Worm (Caenorhabditis elegans): Measurements from ENCODE around the gene ador-1.

ador-1 gene

ce11 chrII:12502784-12503183 lies at the start of gene ador-1:
ador-1 (minus strand) TSS chrII:12502884.
- TF ChIP-seq tag-97 (GFP tag; IDR thresholded peaks at IDR 0.05) = no peak
- TF ChIP-seq pha-4 (GFP tag; IDR thresholded peaks at IDR 0.05) = no peak
- no peak for TF ChIP-seq pha-4 (tag; optimal IDR thresholded peaks at IDR 0.05)
- no peak for TF ChIP-seq gei-8 (GFP tag; optimal IDR thresholded peaks at IDR 0.05)
- no peak for TF ChIP-seq nhr-76 (tag; optimal IDR thresholded peaks at IDR 0.05)
- no peak for TF ChIP-seq ceh-62 (tag; optimal IDR thresholded peaks at IDR 0.05)
- TF ChIP-seq dmd-6 (GFP tag; IDR thresholded peaks at IDR 0.05) = no peak
- TF ChIP-seq ctbp-1 (GFP tag; IDR thresholded peaks at IDR 0.05) = no peak
- no peak for TF ChIP-seq tra-1 (GFP tag; IDR thresholded peaks at IDR 0.05)
- TF ChIP-seq ZK337.2 (GFP tag; IDR thresholded peaks at IDR 0.05) = no peak
- no peak for TF ChIP-seq ces-1 (GFP tag; optimal IDR thresholded peaks at IDR 0.05)
- no peak for TF ChIP-seq attf-4 (tag; optimal IDR thresholded peaks at IDR 0.05)
- TF ChIP-seq Y48G9A.11 (GFP tag; IDR thresholded peaks at IDR 0.05) = no peak
- no peak for TF ChIP-seq daf-16 (GFP tag; optimal IDR thresholded peaks at IDR 0.05)
- no peak for TF ChIP-seq daf-16 (tag; optimal IDR thresholded peaks at IDR 0.05)
- TF ChIP-seq dmd-9 (GFP tag; IDR thresholded peaks at IDR 0.05) = no peak
- TF ChIP-seq snpc-4 (tag; optimal IDR thresholded peaks at IDR 0.05) = no peak
- TF ChIP-seq nhr-111 (GFP tag; optimal IDR thresholded peaks at IDR 0.05) = no peak

- TF ChIP-seq aha-1 (tag) (peak; percentile 55), nhr-76 (tag; optimal IDR thresholded peaks at IDR 0.05) (no peak), snpc-4 (tag; optimal IDR thresholded peaks at IDR 0.05) (no peak)
These were observed 48.3 kb upstream of the ador-1 start for ce11 chrII:12550940-12551339.

- TF ChIP-seq nhr-25 (tag; optimal IDR thresholded peaks at IDR 0.05; ENCODE audit: borderline replicate concordance, insufficient read depth) (no peak), madf-9 (GFP tag; conservative IDR thresholded peaks at IDR 0.05) (no peak), mxl-2 (GFP tag; conservative IDR thresholded peaks at IDR 0.05) (no peak), egl-27 (tag; optimal IDR thresholded peaks at IDR 0.05) (no peak), duxl-1 (tag; optimal IDR thresholded peaks at IDR 0.05; ENCODE audit: poor library complexity) (no peak), nhr-28 (tag; optimal IDR thresholded peaks at IDR 0.05) (peak; percentile 47), D1046.2 (GFP tag; IDR thresholded peaks at IDR 0.05) (no peak), nhr-11 (tag; optimal IDR thresholded peaks at IDR 0.05) (no peak), tag-97 (GFP tag; IDR thresholded peaks at IDR 0.05) (no peak), snpc-1.2 (GFP tag; IDR thresholded peaks at IDR 0.05) (no peak), aha-1 (tag) (peak; percentile 78), ctbp-1 (GFP tag; IDR thresholded peaks at IDR 0.05) (no peak), lim-7 (GFP tag; IDR thresholded peaks at IDR 0.05) (no peak), unc-62 (GFP tag; optimal IDR thresholded peaks at IDR 0.05 in 1 of 2) (peak in 1 of 2 experiments; percentile 80), unc-62 (tag; optimal IDR thresholded peaks at IDR 0.05) (no peak), zip-11 (GFP tag; IDR thresholded peaks at IDR 0.05) (no peak), daf-8 (GFP tag; IDR thresholded peaks at IDR 0.05) (no peak), Y48G9A.11 (GFP tag; IDR thresholded peaks at IDR 0.05) (no peak), snpc-4 (tag; optimal IDR thresholded peaks at IDR 0.05) (no peak), Y105C5A.15 (GFP tag; IDR thresholded peaks at IDR 0.05) (no peak), ces-1 (GFP tag; optimal IDR thresholded peaks at IDR 0.05) (no peak), hlh-11 (tag; optimal IDR thresholded peaks at IDR 0.05) (no peak), tra-1 (GFP tag; IDR thresholded peaks at IDR 0.05) (0 out of 2 replicates have a peak, but pooled peaks have one; percentile 24), cey-2 (tag; optimal IDR thresholded peaks at IDR 0.05; ENCODE audit: borderline replicate concordance, insufficient read depth) (peak; percentile 16)
These were observed 46.9 kb upstream of the ador-1 start for ce11 chrII:12549613-12550012.

- no peak for TF ChIP-seq ctbp-1 (GFP tag; IDR thresholded peaks at IDR 0.05)
- TF ChIP-seq dpl-1 (GFP tag; optimal IDR thresholded peaks at IDR 0.05) = no peak
- no peak for TF ChIP-seq ama-1 (optimal IDR thresholded peaks at IDR 0.05)
These were observed 44.9 kb upstream of the ador-1 start, which contains the start of gene F49C5.16 for ce11 chrII:12547547-12547946. F49C5.16 (plus strand) TSS chrII:12547847.

Measured in whole organism, L4 larva.